Worm (Caenorhabditis elegans) whole organism, L3 larva: ENCODE data around the gene eelo-2.

Experiments
- aly-2 ChIP-seq: fragments of 150-350 bp; optimal IDR thresholded peaks from 2 replicates; lab custom pipeline; 2014; ENCODE audit warnings: missing biosample characterization, missing genetic modification characterization
- ceh-16 ChIP-seq: sonication (generic microtip); optimal IDR thresholded peaks from 2 replicates; lab custom pipeline; 2017; ENCODE audit warnings: missing biosample characterization, missing genetic modification characterization
- ceh-9 ChIP-seq: sonication (generic microtip); optimal IDR thresholded peaks from 2 replicates; lab custom pipeline; 2018; ENCODE audit warnings: missing biosample characterization, missing genetic modification characterization
- mdl-1 ChIP-seq: fragments of 150-350 bp; optimal IDR thresholded peaks from 2 replicates; lab custom pipeline; 2014; ENCODE audit warnings: missing biosample characterization, missing genetic modification characterization
- nhr-11 ChIP-seq: fragments of 150-350 bp; optimal IDR thresholded peaks from 2 replicates; lab custom pipeline; 2014; ENCODE audit warnings: missing biosample characterization, missing genetic modification characterization
- nhr-76 ChIP-seq: fragments of 150-350 bp; sonication (generic microtip); optimal IDR thresholded peaks from 5 replicates; lab custom pipeline; 2014; ENCODE audit warnings: missing biosample characterization, missing genetic modification characterization
- nhr-77 ChIP-seq: fragments of 150-350 bp; optimal IDR thresholded peaks from 2 replicates; lab custom pipeline; 2014; ENCODE audit warnings: missing biosample characterization, missing genetic modification characterization
- pqm-1 ChIP-seq: fragments of 150-350 bp; optimal IDR thresholded peaks from 2 replicates; lab custom pipeline; 2017; ENCODE audit warnings: missing biosample characterization, missing genetic modification characterization, inconsistent platforms
- skn-1 ChIP-seq: fragments of 150-350 bp; optimal IDR thresholded peaks from 2 replicates; lab custom pipeline; 2014; ENCODE audit warnings: missing biosample characterization, missing genetic modification characterization
- tbx-2 ChIP-seq: sonication (generic microtip); optimal IDR thresholded peaks from 2 replicates; lab custom pipeline; 2016; ENCODE audit warnings: mild to moderate bottlenecking, missing genetic modification characterization, missing compliant biosample characterization
- zag-1 ChIP-seq: fragments of 150-350 bp; optimal IDR thresholded peaks from 2 replicates; lab custom pipeline; 2014; ENCODE audit warnings: missing biosample characterization, missing genetic modification characterization
- ztf-4 ChIP-seq: fragments of 150-350 bp; optimal IDR thresholded peaks from 2 replicates; lab custom pipeline; 2014; ENCODE audit warnings: missing biosample characterization, missing genetic modification characterization

ce11 chrIV:17278861-17279591 lies 29.1 kb downstream of the eelo-2 start, which contains the start of gene hsp-1:
- TF ChIP-seq tbx-2 (tag; lab: Kevin White, UChicago) (no peak), ceh-9 (tag; lab: Kevin White, UChicago) (no peak), skn-1 (no peak), ceh-16 (tag; lab: Kevin White, UChicago) (no peak), mdl-1 (tag; lab: Kevin White, UChicago) (no peak), ztf-4 (tag; lab: Kevin White, UChicago) (no peak), nhr-77 (no peak), nhr-76 (tag; lab: Kevin White, UChicago) (no peak), nhr-11 (tag; lab: Kevin White, UChicago) (no peak), pqm-1 (no peak), zag-1 (no peak), aly-2 (tag; lab: Kevin White, UChicago) (no peak)
